Fruit fly (Drosophila melanogaster) whole organism, embryonic: Measurements from ENCODE around the gene CG5262.

Experiments used
- Atf3 ChIP-seq: fragments of 200-800 bp; sonication (Bioruptor generic); optimal IDR thresholded peaks from 3 replicates; lab custom pipeline; 2016; ENCODE audit warnings: missing biosample characterization, missing genetic modification characterization
- Bdp1 ChIP-seq: fragments of 200-800 bp; sonication (Bioruptor generic); optimal IDR thresholded peaks from 3 replicates; lab custom pipeline; 2016; ENCODE audit warnings: missing biosample characterization, missing genetic modification characterization
- Bgb ChIP-seq: fragments of 200-800 bp; sonication (Bioruptor generic); IDR thresholded peaks from 2 replicates; pipeline ENCODE4 v1.3.6; 2022; ENCODE audit warnings: missing biosample characterization, missing genetic modification characterization; ENCODE audit not compliant: partially characterized antibody
- Blimp-1 ChIP-seq: fragments of 200-800 bp; sonication (Bioruptor generic); optimal IDR thresholded peaks from 3 replicates; lab custom pipeline; 2018; ENCODE audit warnings: missing biosample characterization, missing genetic modification characterization, mild to moderate bottlenecking, moderate library complexity, missing genetic modification reagents
- BtbVII ChIP-seq: fragments of 200-800 bp; sonication (Bioruptor generic); optimal IDR thresholded peaks from 3 replicates; lab custom pipeline; 2017; ENCODE audit warnings: missing biosample characterization, mild to moderate bottlenecking, missing genetic modification characterization
- Bteb2 ChIP-seq: fragments of 200-800 bp; sonication (Bioruptor generic); optimal IDR thresholded peaks from 2 replicates; lab custom pipeline; 2016; ENCODE audit warnings: missing biosample characterization, missing genetic modification characterization
- CG10147 ChIP-seq: fragments of 200-800 bp; sonication (Bioruptor generic); optimal IDR thresholded peaks from 2 replicates; lab custom pipeline; 2019; ENCODE audit warnings: missing biosample characterization, mild to moderate bottlenecking, missing genetic modification characterization, moderate library complexity
- CG15601 ChIP-seq: fragments of 200-800 bp; sonication (Bioruptor generic); optimal IDR thresholded peaks from 3 replicates; lab custom pipeline; 2019; ENCODE audit warnings: missing biosample characterization, mild to moderate bottlenecking, missing genetic modification characterization, moderate library complexity
- CG16813 ChIP-seq: fragments of 200-800 bp; sonication (Bioruptor generic); IDR thresholded peaks from 3 replicates; pipeline ENCODE4 v1.3.6; 2022; ENCODE audit warnings: missing biosample characterization, missing genetic modification characterization; ENCODE audit not compliant: partially characterized antibody
- CG18262 ChIP-seq: fragments of 200-800 bp; optimal IDR thresholded peaks from 3 replicates; lab custom pipeline; 2019; ENCODE audit warnings: missing biosample characterization, mild to moderate bottlenecking, missing genetic modification characterization, moderate library complexity
- CG18599 ChIP-seq: fragments of 200-800 bp; sonication (Bioruptor generic); optimal IDR thresholded peaks from 3 replicates; lab custom pipeline; 2017; ENCODE audit warnings: missing biosample characterization, missing genetic modification characterization, mild to moderate bottlenecking, moderate library complexity, missing genetic modification reagents
- CG2678 ChIP-seq: fragments of 200-800 bp; sonication (Bioruptor generic); optimal IDR thresholded peaks from 3 replicates; lab custom pipeline; 2019; ENCODE audit warnings: missing biosample characterization, mild to moderate bottlenecking, missing genetic modification characterization, moderate library complexity
- CG3847 ChIP-seq: fragments of 200-800 bp; sonication (Bioruptor generic); IDR thresholded peaks from 2 replicates; pipeline ENCODE4 v1.3.6; 2022; ENCODE audit warnings: missing biosample characterization, missing genetic modification characterization
- CG6175 ChIP-seq: fragments of 200-800 bp; sonication (Bioruptor generic); IDR thresholded peaks from 3 replicates; pipeline ENCODE4 v1.3.6; 2022; ENCODE audit warnings: missing biosample characterization, missing genetic modification characterization
- CG6791 ChIP-seq: fragments of 200-800 bp; sonication (Bioruptor generic); IDR thresholded peaks from 3 replicates; pipeline ENCODE4 v1.3.6; 2022; ENCODE audit warnings: missing biosample characterization, missing genetic modification characterization; ENCODE audit not compliant: partially characterized antibody
- CG6854 ChIP-seq: fragments of 200-800 bp; sonication (Bioruptor generic); optimal IDR thresholded peaks from 3 replicates; lab custom pipeline; 2017; ENCODE audit warnings: missing biosample characterization, mild to moderate bottlenecking, missing genetic modification characterization
- CG7839 ChIP-seq: fragments of 200-800 bp; sonication (Bioruptor generic); optimal IDR thresholded peaks from 3 replicates; lab custom pipeline; 2018; ENCODE audit warnings: missing biosample characterization, mild to moderate bottlenecking, missing genetic modification characterization, moderate library complexity
- CG7963 ChIP-seq: fragments of 200-800 bp; sonication (Bioruptor generic); IDR thresholded peaks from 3 replicates; pipeline ENCODE4 v1.3.6; 2022; ENCODE audit warnings: missing biosample characterization, missing genetic modification characterization; ENCODE audit not compliant: partially characterized antibody
- CG9215 ChIP-seq: fragments of 200-800 bp; sonication (Bioruptor generic); IDR thresholded peaks from 2 replicates; pipeline ENCODE4 v1.3.6; 2022; ENCODE audit warnings: missing biosample characterization, missing genetic modification characterization
- D19A ChIP-seq: fragments of 200-800 bp; optimal IDR thresholded peaks from 3 replicates; lab custom pipeline; 2019; ENCODE audit warnings: missing biosample characterization, mild to moderate bottlenecking, missing genetic modification characterization, moderate library complexity
- E2f1 ChIP-seq: fragments of 200-800 bp; sonication (Bioruptor generic); IDR thresholded peaks from 2 replicates; pipeline ENCODE4 v1.3.6; 2022; ENCODE audit warnings: missing biosample characterization, missing genetic modification characterization
- Eip74EF ChIP-seq, 2 experiments: fragments of 200-800 bp in 1 of 2; fragments of >200 bp in 1 of 2; sonication (Bioruptor generic) in 1 of 2; optimal IDR thresholded peaks; 2 replicates each; lab custom pipeline; 2017 to 2019; ENCODE audit warnings: missing biosample characterization in 2 of 2, missing genetic modification characterization in 2 of 2, mild to moderate bottlenecking in 1 of 2, moderate library complexity in 1 of 2
- Fer2 ChIP-seq: fragments of 200-800 bp; sonication (Bioruptor generic); optimal IDR thresholded peaks from 2 replicates; lab custom pipeline; 2018; ENCODE audit warnings: missing biosample characterization, mild to moderate bottlenecking, missing genetic modification characterization, moderate library complexity
- Hr3 ChIP-seq: fragments of 200-800 bp; sonication (Bioruptor generic); optimal IDR thresholded peaks from 3 replicates; lab custom pipeline; 2016; ENCODE audit warnings: missing biosample characterization, missing genetic modification characterization
- Hr78 ChIP-seq, 2 experiments: fragments of 200-800 bp in 1 of 2; fragments of >200 bp in 1 of 2; sonication (Bioruptor generic) in 1 of 2; optimal IDR thresholded peaks; 2 replicates each; lab custom pipeline; 2017 to 2019; ENCODE audit warnings: missing biosample characterization in 2 of 2, missing genetic modification characterization in 2 of 2, mild to moderate bottlenecking in 1 of 2, moderate library complexity in 1 of 2
- Lhr ChIP-seq: fragments of 200-800 bp; sonication (Bioruptor generic); optimal IDR thresholded peaks from 3 replicates; lab custom pipeline; 2017; ENCODE audit warnings: mild to moderate bottlenecking, missing biosample characterization, missing genetic modification reagents, missing genetic modification characterization
- Med ChIP-seq: fragments of 200-800 bp; sonication (Bioruptor generic); peaks from one replicate; lab custom pipeline; 2016; ENCODE audit warnings: missing biosample characterization, missing genetic modification characterization, mild to moderate bottlenecking, inconsistent platforms, moderate library complexity
- Mes4 ChIP-seq: fragments of 200-800 bp; sonication (Bioruptor generic); optimal IDR thresholded peaks from 2 replicates; lab custom pipeline; 2016; ENCODE audit warnings: missing biosample characterization, missing genetic modification characterization
- Oli ChIP-seq: fragments of 200-800 bp; sonication (Bioruptor generic); optimal IDR thresholded peaks from 2 replicates; lab custom pipeline; 2018; ENCODE audit warnings: missing biosample characterization, mild to moderate bottlenecking, missing genetic modification characterization, moderate library complexity
- Poxn ChIP-seq: fragments of 200-800 bp; sonication (Bioruptor generic); IDR thresholded peaks from 2 replicates; pipeline ENCODE4 v1.3.6; 2022; ENCODE audit warnings: missing biosample characterization, missing genetic modification characterization
- Sox100B ChIP-seq: fragments of 200-800 bp; sonication (Bioruptor generic); optimal IDR thresholded peaks from 3 replicates; lab custom pipeline; 2018; ENCODE audit warnings: missing biosample characterization, mild to moderate bottlenecking, missing genetic modification characterization
- ara ChIP-seq: fragments of 200-800 bp; sonication (Bioruptor generic); IDR thresholded peaks from 2 replicates; pipeline ENCODE4 v1.3.6; 2022; ENCODE audit warnings: missing biosample characterization, missing genetic modification characterization
- br ChIP-seq: fragments of >200 bp; optimal IDR thresholded peaks from 2 replicates; lab custom pipeline; 2017
- crc ChIP-seq: fragments of 200-800 bp; sonication (Bioruptor generic); optimal IDR thresholded peaks from 2 replicates; lab custom pipeline; 2016; ENCODE audit warnings: missing biosample characterization, missing genetic modification characterization
- disco-r ChIP-seq: fragments of 200-800 bp; sonication (Bioruptor generic); optimal IDR thresholded peaks from 2 replicates; lab custom pipeline; 2016; ENCODE audit warnings: missing biosample characterization, missing genetic modification characterization
- dm ChIP-seq: fragments of 200-800 bp; sonication (Bioruptor generic); optimal IDR thresholded peaks from 3 replicates; lab custom pipeline; 2016; ENCODE audit warnings: missing biosample characterization, missing genetic modification characterization
- fd96Cb ChIP-seq: fragments of 200-800 bp; sonication (Bioruptor generic); optimal IDR thresholded peaks from 2 replicates; lab custom pipeline; 2018; ENCODE audit warnings: missing biosample characterization, mild to moderate bottlenecking, missing genetic modification characterization, moderate library complexity
- gfzf ChIP-seq: fragments of 200-800 bp; sonication (Bioruptor generic); optimal IDR thresholded peaks from 2 replicates; lab custom pipeline; 2016; ENCODE audit warnings: missing biosample characterization, mild to moderate bottlenecking, missing genetic modification characterization, moderate library complexity
- gt ChIP-seq: fragments of 200-800 bp; sonication (Bioruptor generic); IDR thresholded peaks from 2 replicates; pipeline ENCODE4 v1.3.6; 2022; ENCODE audit warnings: missing biosample characterization, missing genetic modification characterization
- lbe ChIP-seq: fragments of 200-800 bp; sonication (Bioruptor generic); optimal IDR thresholded peaks from 2 replicates; lab custom pipeline; 2016; ENCODE audit warnings: missing biosample characterization, mild to moderate bottlenecking, missing genetic modification characterization
- lmd ChIP-seq: fragments of 200-800 bp; sonication (Bioruptor generic); IDR thresholded peaks from 2 replicates; pipeline ENCODE4 v1.3.6; 2022; ENCODE audit warnings: missing biosample characterization, missing genetic modification characterization
- mam ChIP-seq: fragments of 200-800 bp; sonication (Bioruptor generic); optimal IDR thresholded peaks from 3 replicates; lab custom pipeline; 2016; ENCODE audit warnings: missing biosample characterization, missing genetic modification characterization
- nmo ChIP-seq: fragments of 200-800 bp; sonication (Bioruptor generic); optimal IDR thresholded peaks from 2 replicates; lab custom pipeline; 2018; ENCODE audit warnings: missing biosample characterization, mild to moderate bottlenecking, missing genetic modification characterization, moderate library complexity
- phol ChIP-seq: fragments of 200-800 bp; sonication (Bioruptor generic); optimal IDR thresholded peaks from 3 replicates; lab custom pipeline; 2018; ENCODE audit warnings: missing biosample characterization, mild to moderate bottlenecking, missing genetic modification characterization, moderate library complexity
- pnt ChIP-seq: fragments of 200-800 bp; sonication (Bioruptor generic); optimal IDR thresholded peaks from 3 replicates; lab custom pipeline; 2016; ENCODE audit warnings: missing biosample characterization, missing genetic modification characterization
- row ChIP-seq: fragments of 200-800 bp; sonication (Bioruptor generic); IDR thresholded peaks from 3 replicates; pipeline ENCODE4 v1.3.6; 2022; ENCODE audit warnings: missing biosample characterization, missing genetic modification characterization
- slbo ChIP-seq: fragments of 200-800 bp; sonication (Bioruptor generic); IDR thresholded peaks from 2 replicates; pipeline ENCODE4 v1.3.6; 2022; ENCODE audit warnings: missing biosample characterization, missing genetic modification characterization
- sna ChIP-seq: fragments of 200-800 bp; sonication (Bioruptor generic); IDR thresholded peaks from 2 replicates; pipeline ENCODE4 v1.3.6; 2022; ENCODE audit warnings: missing biosample characterization, missing genetic modification characterization; ENCODE audit not compliant: partially characterized antibody
- toy ChIP-seq: fragments of 200-800 bp; sonication (Bioruptor generic); IDR thresholded peaks from 2 replicates; pipeline ENCODE4 v1.3.6; 2022; ENCODE audit warnings: missing biosample characterization, missing genetic modification characterization

Gene CG5262

DNA sequence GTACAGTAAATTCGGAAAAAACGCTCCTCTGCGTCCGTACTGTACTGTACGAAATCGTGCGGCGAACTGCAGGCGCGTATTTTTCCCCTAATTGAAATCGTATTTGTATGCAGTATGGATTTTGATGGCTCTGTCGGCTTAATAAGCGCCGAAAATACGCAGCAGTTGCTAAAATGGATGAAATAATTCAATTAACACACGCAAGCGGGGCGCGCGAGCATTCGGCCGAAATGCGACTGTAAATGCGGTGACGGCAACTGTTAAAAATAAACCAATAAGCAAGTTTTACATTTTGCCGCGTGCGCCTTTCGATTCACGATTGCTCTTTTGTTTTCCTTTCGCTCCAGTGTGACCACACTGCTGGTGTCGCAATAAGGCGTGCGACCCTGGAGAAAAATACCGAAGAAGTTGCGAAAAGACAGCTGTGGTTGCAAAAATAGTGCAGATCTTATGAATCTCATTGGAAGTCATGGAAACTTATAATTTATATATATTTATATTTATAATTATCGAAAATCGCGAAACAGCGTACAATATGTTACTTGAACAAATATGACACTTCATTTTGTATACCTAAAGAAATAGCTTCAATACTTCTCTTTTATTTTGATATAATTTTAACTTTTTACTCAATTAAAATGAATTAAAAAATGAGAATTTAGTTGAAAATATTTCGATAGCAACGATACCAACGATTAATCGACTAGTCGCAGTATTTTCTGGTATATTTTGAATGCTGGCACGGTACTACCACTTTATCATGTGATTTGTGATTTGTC is 42.9 kb upstream of the CG5262 start, which contains the start of the genes CG32428 and CG5969 (continued):
- TF ChIP-seq Bteb2 (GFP tag; lab: Kevin White, UChicago) (no peak), CG16813 (no peak), row (GFP tag; lab: Robert Waterston, UW) (peak; percentile 78), Mes4 (GFP tag; lab: Kevin White, UChicago) (no peak), CG6854 (peak; percentile 7), pnt (GFP tag; lab: Kevin White, UChicago) (no peak), Hr3 (peak; percentile 53), disco-r (no peak), CG18599 (GFP tag; lab: Kevin White, UChicago) (peak; percentile 77), fd96Cb (tag; lab: Kevin White, UChicago) (peak; percentile 51), Eip74EF (GFP tag; optimal IDR thresholded peaks at IDR 0.05; lab: Kevin White, UChicago) (peak in 1 of 2 experiments; percentile 11), Lhr (GFP tag; lab: Kevin White, UChicago) (peak; percentile 21), ara (no peak), CG7963 (GFP tag; lab: Robert Waterston, UW) (no peak), CG6175 (GFP tag; lab: Robert Waterston, UW) (no peak), Atf3 (GFP tag; lab: Kevin White, UChicago) (no peak), CG10147 (GFP tag; lab: Kevin White, UChicago) (peak; percentile 65), BtbVII (GFP tag; lab: Kevin White, UChicago) (no peak), lmd (peak; percentile 64), CG15601 (tag; lab: Kevin White, UChicago) (peak; percentile 28), CG18262 (tag; lab: Kevin White, UChicago) (peak; percentile 54), crc (GFP tag; lab: Kevin White, UChicago) (no peak), Med (GFP tag; lab: Kevin White, UChicago) (peak; percentile 82), sna (GFP tag; lab: Robert Waterston, UW) (no peak), Bdp1 (GFP tag; lab: Kevin White, UChicago) (no peak), Fer2 (peak; percentile 52), mam (peak; percentile 43), E2f1 (peak; percentile 60; the same call in 1 of the 2 replicates), toy (GFP tag; lab: Robert Waterston, UW) (no peak), gfzf (peak; percentile 75), Blimp-1 (GFP tag; lab: Kevin White, UChicago) (peak; percentile 26), Poxn (GFP tag; lab: Robert Waterston, UW) (no peak), br (lab: Kevin White, UChicago) (no peak), CG3847 (GFP tag; lab: Robert Waterston, UW) (peak; percentile 71), CG6791 (no peak), Oli (tag; lab: Kevin White, UChicago) (peak; percentile 48), CG9215 (no peak; the same call in 1 of the 2 replicates), D19A (peak; percentile 59), dm (peak; percentile 35), Sox100B (GFP tag; lab: Kevin White, UChicago) (peak; percentile 52), Bgb (GFP tag; lab: Robert Waterston, UW) (no peak), CG7839 (tag; lab: Kevin White, UChicago) (peak; percentile 76), CG2678 (peak; percentile 80), Hr78 (GFP tag; optimal IDR thresholded peaks at IDR 0.05; lab: Kevin White, UChicago) (no peak), nmo (GFP tag; lab: Kevin White, UChicago) (peak; percentile 74), phol (tag; lab: Kevin White, UChicago) (peak; percentile 69), slbo (GFP tag; lab: Robert Waterston, UW) (peak; percentile 89), lbe (peak; percentile 54), gt (no peak)
